Worm (Caenorhabditis elegans) whole organism, dauer: ENCODE results near the gene srsx-17.

Source experiments
- unc-62 ChIP-seq: sonication (generic microtip); optimal IDR thresholded peaks from 2 replicates; lab custom pipeline; 2017; ENCODE audit warnings: missing biosample characterization, missing genetic modification reagents, missing genetic modification characterization

srsx-17 gene

ce11 chrV:5922236-5922635, 5.2 kb upstream of the srsx-17 start, which contains the start of gene srsx-18:
TSS of gene srsx-18 (plus strand) at chrV:5922536.
- no peak for TF ChIP-seq unc-62 (GFP tag; lab: Kevin White, UChicago)

- TF ChIP-seq unc-62 (GFP tag; lab: Kevin White, UChicago): no peak
Observed at ce11 chrV:5928006-5928405, 559 bp downstream of the srsx-17 start.

ce11 chrV:5930588-5930987, 3.1 kb downstream of the srsx-17 start, which contains the start of gene galt-1:
TSS of gene galt-1 (plus strand) at chrV:5930905.
- no peak for TF ChIP-seq unc-62 (GFP tag; lab: Kevin White, UChicago)

- TF ChIP-seq unc-62 (GFP tag; lab: Kevin White, UChicago): no peak
Observed at ce11 chrV:5936691-5937090, 9.2 kb downstream of the srsx-17 start, which contains the start of the genes M03F8.5 and M03F8.7. TSS of gene M03F8.5 (minus strand) at chrV:5936791. TSS of gene M03F8.7 (plus strand) at chrV:5936939.

ce11 chrV:5939503-5940072, 12.1 kb downstream of the srsx-17 start, which contains the start of gene syf-3:
TSS of gene syf-3 (plus strand) at chrV:5940022.
- TF ChIP-seq unc-62 (GFP tag; lab: Kevin White, UChicago): no peak

- TF ChIP-seq unc-62 (GFP tag; lab: Kevin White, UChicago): no peak
Observed at ce11 chrV:5943167-5943566, 15.7 kb downstream of the srsx-17 start, which contains the start of gene pst-1. TSS of gene pst-1 (plus strand) at chrV:5943467.

- TF ChIP-seq unc-62 (GFP tag; lab: Kevin White, UChicago): no peak
Observed at ce11 chrV:5949674-5950149, 22.3 kb downstream of the srsx-17 start.

- no peak for TF ChIP-seq unc-62 (GFP tag; lab: Kevin White, UChicago)
Observed at ce11 chrV:5951133-5951532, 23.7 kb downstream of the srsx-17 start, which contains the start of gene M03F8.1. TSS of gene M03F8.1 (plus strand) at chrV:5951433.

ce11 chrV:5953086-5953485, 25.6 kb downstream of the srsx-17 start:
- no peak for TF ChIP-seq unc-62 (GFP tag; lab: Kevin White, UChicago)

- TF ChIP-seq unc-62 (GFP tag; lab: Kevin White, UChicago): no peak
Observed at ce11 chrV:5954747-5955146, 27.3 kb downstream of the srsx-17 start, which contains the start of gene M03F8.6. TSS of gene M03F8.6 (minus strand) at chrV:5954847.

ce11 chrV:5955627-5956026, 28.2 kb downstream of the srsx-17 start:
- no peak for TF ChIP-seq unc-62 (GFP tag; lab: Kevin White, UChicago)

ce11 chrV:5961516-5961915, 34.1 kb downstream of the srsx-17 start, which contains the start of gene mcp-1:
TSS of gene mcp-1 (plus strand) at chrV:5961807.
- no peak for TF ChIP-seq unc-62 (GFP tag; lab: Kevin White, UChicago)

- no peak for TF ChIP-seq unc-62 (GFP tag; lab: Kevin White, UChicago)
Observed at ce11 chrV:5963092-5963491, 35.6 kb downstream of the srsx-17 start.

ce11 chrV:5963696-5964095, 36.2 kb downstream of the srsx-17 start, which contains the start of gene pcm-1:
TSS of gene pcm-1 (minus strand) at chrV:5963882.
- no peak for TF ChIP-seq unc-62 (GFP tag; lab: Kevin White, UChicago)

- TF ChIP-seq unc-62 (GFP tag; lab: Kevin White, UChicago): no peak
Observed at ce11 chrV:5964658-5965178, 37.3 kb downstream of the srsx-17 start.

- TF ChIP-seq unc-62 (GFP tag; lab: Kevin White, UChicago): no peak
Observed at ce11 chrV:5972582-5972981, 45.1 kb downstream of the srsx-17 start.

ce11 chrV:5973713-5974112, 46.3 kb downstream of the srsx-17 start:
- TF ChIP-seq unc-62 (GFP tag; lab: Kevin White, UChicago): no peak
